Worm (Caenorhabditis elegans): ENCODE data around the gene snu-66.

- TF ChIP-seq ama-1 (optimal IDR thresholded peaks at IDR 0.05) (no peak), aly-2 (tag; optimal IDR thresholded peaks at IDR 0.05) (no peak)
Measured at ce11 chrV:7562947-7563346, 12.5 kb downstream of the snu-66 start, which contains the start of gene F19F10.1.

Data from whole organism, L2 larva.